Worm (Caenorhabditis elegans): Measurements from ENCODE around the gene M153.5.

M153.5 gene

ce11 chrX:12118340-12118739 is 25.5 kb upstream of the M153.5 start, which contains the start of gene lgc-16:
Gene lgc-16, plus strand, starts transcription at chrX:12118640.
- TF ChIP-seq unc-62 (GFP tag; optimal IDR thresholded peaks at IDR 0.05 in 1 of 2) (no peak), unc-62 (tag; optimal IDR thresholded peaks at IDR 0.05) (no peak), lin-1 (GFP tag; IDR thresholded peaks at IDR 0.05) (no peak), dmd-6 (GFP tag; IDR thresholded peaks at IDR 0.05) (no peak), jun-1 (tag; optimal IDR thresholded peaks at IDR 0.05) (no peak), tag-97 (GFP tag; IDR thresholded peaks at IDR 0.05) (no peak), lin-13 (GFP tag; optimal IDR thresholded peaks at IDR 0.05) (no peak), ceh-28 (tag; optimal IDR thresholded peaks at IDR 0.05) (no peak), Y5F2A.4 (GFP tag; optimal IDR thresholded peaks at IDR 0.05) (no peak), Y105C5A.15 (GFP tag; IDR thresholded peaks at IDR 0.05) (no peak), sdz-12 (GFP tag; optimal IDR thresholded peaks at IDR 0.05) (no peak), zfp-3 (GFP tag; conservative IDR thresholded peaks at IDR 0.05) (no peak)

- no peak for TF ChIP-seq nhr-48 (tag; optimal IDR thresholded peaks at IDR 0.05)
- no peak for TF ChIP-seq zag-1 (tag; optimal IDR thresholded peaks at IDR 0.05)
- TF ChIP-seq fos-1 (tag; optimal IDR thresholded peaks at IDR 0.05), result no peak
- TF ChIP-seq mxl-3 (GFP tag; optimal IDR thresholded peaks at IDR 0.05), result no peak
- TF ChIP-seq ceh-82 (tag; optimal IDR thresholded peaks at IDR 0.05), result no peak
- no peak for TF ChIP-seq egl-27 (tag; optimal IDR thresholded peaks at IDR 0.05)
- TF ChIP-seq daf-12 (tag; optimal IDR thresholded peaks at IDR 0.05), result no peak
These were observed 22.5 kb upstream of the M153.5 start, which contains the start of gene lgc-17 for ce11 chrX:12121285-12121684. Gene lgc-17, plus strand, starts transcription at chrX:12121585.

DNA sequence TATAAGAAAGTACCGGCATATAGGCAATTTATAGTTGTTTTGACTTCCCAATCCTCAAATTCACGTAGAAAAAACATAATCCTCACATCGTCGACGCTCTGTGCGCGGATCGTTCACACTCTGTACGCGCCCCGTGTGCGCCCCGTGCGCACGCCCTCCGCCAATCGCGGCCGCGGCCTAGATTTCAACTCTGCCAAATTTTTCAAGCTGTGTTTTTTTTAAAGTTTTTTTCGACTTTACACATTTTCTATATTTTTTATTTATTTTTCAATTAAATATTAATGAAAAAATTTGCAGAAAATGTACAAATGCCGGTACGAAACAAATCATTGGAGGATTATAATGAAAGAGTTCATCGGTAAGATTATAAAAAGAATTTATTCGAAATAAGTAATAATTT is 20.6 kb upstream of the M153.5 start, which contains the start of gene T01H10.11:
Gene T01H10.11 (plus strand): TSS at position 301 of the 400 bp plus-strand sequence.
- no peak for TF ChIP-seq skn-1 (tag; optimal IDR thresholded peaks at IDR 0.05)
- TF ChIP-seq ama-1 (optimal IDR thresholded peaks at IDR 0.05), result no peak
- no peak for TF ChIP-seq nhr-102 (tag; optimal IDR thresholded peaks at IDR 0.05)
- no peak for TF ChIP-seq nhr-25 (tag; optimal IDR thresholded peaks at IDR 0.05; ENCODE audit: borderline replicate concordance, insufficient read depth)
- TF ChIP-seq set-16 (GFP tag; IDR thresholded peaks at IDR 0.05), result no peak
- no peak for TF ChIP-seq nhr-48 (tag; optimal IDR thresholded peaks at IDR 0.05)
- no peak for TF ChIP-seq ceh-62 (tag; optimal IDR thresholded peaks at IDR 0.05)
- no peak for TF ChIP-seq tag-97 (GFP tag; IDR thresholded peaks at IDR 0.05)
- no peak for TF ChIP-seq zfp-3 (GFP tag; conservative IDR thresholded peaks at IDR 0.05)
- no peak for TF ChIP-seq ceh-20 (GFP tag; IDR thresholded peaks at IDR 0.05)
- TF ChIP-seq spr-1 (tag; optimal IDR thresholded peaks at IDR 0.05), result no peak
- TF ChIP-seq F44E2.7 (GFP tag; IDR thresholded peaks at IDR 0.05), result no peak
- TF ChIP-seq cey-2 (tag; optimal IDR thresholded peaks at IDR 0.05; ENCODE audit: borderline replicate concordance, insufficient read depth), result no peak

ce11 chrX:12125308-12125707 is 18.5 kb upstream of the M153.5 start, which contains the start of gene lgc-18:
Gene lgc-18, plus strand, starts transcription at chrX:12125608.
- no peak for TF ChIP-seq sdz-12 (GFP tag; optimal IDR thresholded peaks at IDR 0.05)
- TF ChIP-seq skn-1 (tag; optimal IDR thresholded peaks at IDR 0.05), result no peak
- TF ChIP-seq unc-130 (GFP tag; optimal IDR thresholded peaks at IDR 0.05), result no peak
- TF ChIP-seq ceh-32 (tag; optimal IDR thresholded peaks at IDR 0.05; ENCODE audit: poor library complexity), result no peak
- no peak for TF ChIP-seq dmd-9 (GFP tag; IDR thresholded peaks at IDR 0.05)
- no peak for TF ChIP-seq ceh-44 (GFP tag; IDR thresholded peaks at IDR 0.05)
- no peak for TF ChIP-seq daf-16 (GFP tag; optimal IDR thresholded peaks at IDR 0.05)
- TF ChIP-seq daf-16 (tag; optimal IDR thresholded peaks at IDR 0.05), result no peak
- TF ChIP-seq nhr-76 (tag; optimal IDR thresholded peaks at IDR 0.05), result no peak
- TF ChIP-seq ceh-28 (tag; optimal IDR thresholded peaks at IDR 0.05), result no peak
- no peak for TF ChIP-seq cey-2 (tag; optimal IDR thresholded peaks at IDR 0.05; ENCODE audit: borderline replicate concordance, insufficient read depth)
- no peak for TF ChIP-seq F49E8.2 (tag; optimal IDR thresholded peaks at IDR 0.05; ENCODE audit: borderline replicate concordance)
- no peak for TF ChIP-seq zip-11 (GFP tag; IDR thresholded peaks at IDR 0.05)
- TF ChIP-seq hif-1 (tag; optimal IDR thresholded peaks at IDR 0.05), result no peak
- no peak for TF ChIP-seq D1046.2 (GFP tag; IDR thresholded peaks at IDR 0.05)

Data from whole organism, L4 larva.